Worm (Caenorhabditis elegans) whole organism, late embryonic: Measurements from ENCODE around the gene dnj-8.

Experiments
- ceh-19 ChIP-seq: fragments of 200-800 bp; sonication (Bioruptor generic); optimal IDR thresholded peaks from 2 replicates; lab custom pipeline; 2018; ENCODE audit warnings: mild to moderate bottlenecking, missing genetic modification characterization, missing compliant biosample characterization
- ceh-30 ChIP-seq: fragments of 150-350 bp; optimal IDR thresholded peaks from 2 replicates; lab custom pipeline; 2014; ENCODE audit warnings: missing biosample characterization, missing genetic modification characterization
- ceh-9 ChIP-seq: sonication (generic microtip); optimal IDR thresholded peaks from 2 replicates; lab custom pipeline; 2016; ENCODE audit warnings: mild to moderate bottlenecking, missing genetic modification characterization, inconsistent platforms, missing compliant biosample characterization
- gmeb-2 ChIP-seq: sonication (generic microtip); optimal IDR thresholded peaks from 2 replicates; lab custom pipeline; 2016; ENCODE audit warnings: missing genetic modification characterization, inconsistent platforms, missing compliant biosample characterization
- pag-3 ChIP-seq: sonication (generic microtip); optimal IDR thresholded peaks from 2 replicates; lab custom pipeline; 2016; ENCODE audit warnings: missing compliant biosample characterization, missing genetic modification characterization, borderline replicate concordance
- pha-4 ChIP-seq: fragments of 150-350 bp; optimal IDR thresholded peaks from 2 replicates; lab custom pipeline; 2018; ENCODE audit warnings: missing biosample characterization, missing genetic modification reagents, missing genetic modification characterization
- sox-4 ChIP-seq: sonication (generic microtip); optimal IDR thresholded peaks from 2 replicates; lab custom pipeline; 2017; ENCODE audit warnings: mild to moderate bottlenecking, missing genetic modification characterization, inconsistent platforms, missing compliant biosample characterization

DNA sequence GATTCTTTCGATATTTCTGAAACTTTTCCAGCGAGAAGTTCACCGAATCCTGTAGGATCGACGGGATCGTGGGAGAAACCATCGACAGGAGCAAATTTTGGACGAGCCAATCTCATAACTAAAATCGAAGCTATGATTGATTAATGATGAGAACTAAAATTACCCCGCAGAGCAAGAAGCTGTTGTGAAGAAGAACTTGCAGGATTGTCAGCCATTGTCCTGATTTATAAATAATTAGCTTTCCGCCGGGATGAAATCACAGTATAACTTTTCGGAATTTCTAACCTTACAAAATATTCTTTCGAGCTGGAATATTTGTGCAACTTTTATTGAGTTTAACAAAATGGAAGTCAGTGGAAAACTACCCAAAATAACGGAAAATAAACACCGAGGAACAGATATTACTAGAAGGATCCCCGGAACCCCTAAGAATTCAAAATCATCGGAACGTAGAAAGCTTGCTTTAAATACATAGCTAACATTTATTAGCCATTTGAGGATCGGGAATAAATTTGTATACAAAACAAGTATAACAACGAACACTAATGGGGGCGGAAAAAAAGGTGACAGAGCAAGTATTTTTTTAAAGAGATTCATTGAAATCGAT, 10.5 kb downstream of the dnj-8 start, which contains the start of gene C56C10.7:
- no peak for TF ChIP-seq ceh-9 (tag; lab: Kevin White, UChicago)
- TF ChIP-seq ceh-30 (tag; lab: Kevin White, UChicago), result no peak
- TF ChIP-seq ceh-19 (GFP tag; lab: Kevin White, UChicago), result no peak
- no peak for TF ChIP-seq sox-4 (tag; lab: Kevin White, UChicago)
- TF ChIP-seq gmeb-2 (tag; lab: Kevin White, UChicago), result no peak
- no peak for TF ChIP-seq pha-4 (tag; lab: Kevin White, UChicago)
- TF ChIP-seq pag-3 (tag; lab: Kevin White, UChicago), result no peak
